Fruit fly (Drosophila melanogaster) whole organism, wandering third instar larva: ENCODE data around the gene dpr19.
A peak's percentile ranks its signal among the peaks of the same experiment; 100 is the strongest.

Source experiments
- Abd-B ChIP-seq: fragments of >200 bp; optimal IDR thresholded peaks from 2 replicates; lab custom pipeline; 2017; ENCODE audit warnings: missing biosample characterization, missing genetic modification characterization
- CG32264 ChIP-seq: fragments of 200-800 bp; sonication (Bioruptor generic); optimal IDR thresholded peaks from 2 replicates; lab custom pipeline; 2016; ENCODE audit warnings: missing biosample characterization, missing genetic modification characterization
- CG9705 ChIP-seq: fragments of 200-800 bp; sonication (Bioruptor generic); optimal IDR thresholded peaks from 2 replicates; lab custom pipeline; 2018; ENCODE audit warnings: missing biosample characterization, mild to moderate bottlenecking, missing genetic modification characterization
- Dfd ChIP-seq: fragments of >200 bp; optimal IDR thresholded peaks from 2 replicates; lab custom pipeline; 2017; ENCODE audit warnings: missing biosample characterization, missing genetic modification characterization
- Dif ChIP-seq: fragments of 200-275, 200-300 bp; sonication (Bioruptor generic); optimal IDR thresholded peaks from 2 replicates; lab custom pipeline; 2018; ENCODE audit warnings: missing biosample characterization, missing genetic modification characterization; ENCODE audit not compliant: partially characterized antibody
- GATAd ChIP-seq: sonication (Bioruptor generic); optimal IDR thresholded peaks from 2 replicates; lab custom pipeline; 2016; ENCODE audit warnings: missing biosample characterization, missing genetic modification characterization
- HLH106 ChIP-seq: fragments of 200-800 bp; optimal IDR thresholded peaks from 3 replicates; lab custom pipeline; 2019; ENCODE audit warnings: missing biosample characterization, mild to moderate bottlenecking, missing genetic modification characterization, moderate library complexity
- Hnf4 ChIP-seq: fragments of 200-800 bp; sonication (Bioruptor generic); optimal IDR thresholded peaks from 2 replicates; lab custom pipeline; 2016; ENCODE audit warnings: missing biosample characterization, mild to moderate bottlenecking, missing genetic modification characterization
- Hr78 ChIP-seq: fragments of >200 bp; optimal IDR thresholded peaks from 2 replicates; lab custom pipeline; 2017; ENCODE audit warnings: missing biosample characterization, missing genetic modification characterization
- Hr83 ChIP-seq: fragments of 200-300 bp; sonication (Bioruptor generic); optimal IDR thresholded peaks from 2 replicates; lab custom pipeline; 2016; ENCODE audit warnings: missing biosample characterization, mild to moderate bottlenecking, missing genetic modification characterization, moderate library complexity; ENCODE audit not compliant: poor library complexity, severe bottlenecking
- Jra ChIP-seq: sonication (Bioruptor generic); optimal IDR thresholded peaks from 2 replicates; lab custom pipeline; 2016; ENCODE audit warnings: missing biosample characterization, missing genetic modification characterization
- Mio ChIP-seq: sonication (Bioruptor generic); optimal IDR thresholded peaks from 2 replicates; lab custom pipeline; 2016; ENCODE audit warnings: missing biosample characterization, missing genetic modification characterization
- Myc ChIP-seq: fragments of >200 bp; optimal IDR thresholded peaks from 2 replicates; lab custom pipeline; 2017
- N ChIP-seq: fragments of >200 bp; optimal IDR thresholded peaks from 2 replicates; lab custom pipeline; 2018; ENCODE audit warnings: missing biosample characterization, missing external identifiers, missing genetic modification characterization
- OdsH ChIP-seq: fragments of 200-800 bp; sonication (Bioruptor generic); optimal IDR thresholded peaks from 2 replicates; lab custom pipeline; 2016; ENCODE audit warnings: missing biosample characterization, mild to moderate bottlenecking, missing genetic modification characterization
- Rel ChIP-seq, 2 experiments: fragments of 200-800 bp; sonication (Bioruptor generic) in 1 of 2; optimal IDR thresholded peaks; 2 replicates in 1 of 2; 3 replicates in 1 of 2; lab custom pipeline; 2016 to 2019; ENCODE audit warnings: mild to moderate bottlenecking in 2 of 2, missing biosample characterization in 2 of 2, missing genetic modification characterization in 2 of 2, moderate library complexity in 1 of 2
- Sp1 ChIP-seq: fragments of 200-800 bp; sonication (Bioruptor generic); optimal IDR thresholded peaks from 3 replicates; lab custom pipeline; 2019; ENCODE audit warnings: missing biosample characterization, mild to moderate bottlenecking, missing genetic modification characterization, moderate library complexity
- Vsx2 ChIP-seq: fragments of 200-300, 225-300 bp; sonication (Bioruptor generic); optimal IDR thresholded peaks from 2 replicates; lab custom pipeline; 2018; ENCODE audit warnings: missing biosample characterization, missing genetic modification characterization; ENCODE audit not compliant: partially characterized antibody
- br ChIP-seq: fragments of 200-800 bp; sonication (Bioruptor generic); optimal IDR thresholded peaks from 2 replicates; lab custom pipeline; 2016; ENCODE audit warnings: missing biosample characterization, missing genetic modification characterization
- brk ChIP-seq: fragments of 200-800 bp; sonication (Bioruptor generic); optimal IDR thresholded peaks from 2 replicates; lab custom pipeline; 2016; ENCODE audit warnings: missing biosample characterization, mild to moderate bottlenecking, missing genetic modification characterization
- dl ChIP-seq, 2 experiments: fragments of 175-275, 200-275 bp in 1 of 2; fragments of 200-275 bp in 1 of 2; sonication (Bioruptor generic); optimal IDR thresholded peaks; lab custom pipeline; 2018; ENCODE audit warnings: mild to moderate bottlenecking in 2 of 2, missing biosample characterization in 2 of 2, missing genetic modification characterization in 2 of 2, moderate library complexity in 2 of 2; ENCODE audit not compliant: partially characterized antibody in 2 of 2, insufficient read depth in 1 of 2
- dmrt93B ChIP-seq: fragments of 200-800 bp; sonication (Bioruptor generic); optimal IDR thresholded peaks from 2 replicates; lab custom pipeline; 2018; ENCODE audit warnings: missing biosample characterization, mild to moderate bottlenecking, missing genetic modification characterization
- dsf ChIP-seq: sonication (Bioruptor generic); optimal IDR thresholded peaks from 2 replicates; lab custom pipeline; 2016; ENCODE audit warnings: missing biosample characterization, missing genetic modification characterization, borderline replicate concordance
- ey ChIP-seq: fragments of 200-800 bp; sonication (Bioruptor generic); optimal IDR thresholded peaks from 2 replicates; lab custom pipeline; 2016; ENCODE audit warnings: missing biosample characterization, missing genetic modification characterization
- foxo ChIP-seq, 2 experiments: fragments of 200-800 bp; sonication (Bioruptor generic); optimal IDR thresholded peaks; 2 replicates in 1 of 2; 3 replicates in 1 of 2; lab custom pipeline; 2016 to 2017; ENCODE audit warnings: missing biosample characterization in 2 of 2, missing genetic modification characterization in 2 of 2
- fru ChIP-seq: fragments of 200-800 bp; sonication (Bioruptor generic); optimal IDR thresholded peaks from 3 replicates; lab custom pipeline; 2016; ENCODE audit warnings: missing biosample characterization, mild to moderate bottlenecking, missing genetic modification characterization
- h ChIP-seq: fragments of 200-800 bp; sonication (Bioruptor generic); optimal IDR thresholded peaks from 3 replicates; lab custom pipeline; 2016; ENCODE audit warnings: missing biosample characterization, mild to moderate bottlenecking, missing genetic modification characterization
- jim ChIP-seq: fragments of 175-275, 200-325 bp; sonication (Bioruptor generic); optimal IDR thresholded peaks from 2 replicates; lab custom pipeline; 2016; ENCODE audit warnings: missing biosample characterization, mild to moderate bottlenecking, missing genetic modification characterization
- lola ChIP-seq: fragments of >200 bp; optimal IDR thresholded peaks from 2 replicates; lab custom pipeline; 2017; ENCODE audit warnings: missing biosample characterization, missing genetic modification characterization
- pan ChIP-seq: fragments of >200 bp; optimal IDR thresholded peaks from 2 replicates; lab custom pipeline; 2017
- psq ChIP-seq: fragments of 200-800 bp; sonication (Bioruptor generic); optimal IDR thresholded peaks from 3 replicates; lab custom pipeline; 2017; ENCODE audit warnings: missing biosample characterization, mild to moderate bottlenecking, missing genetic modification characterization, moderate library complexity
- rgr ChIP-seq: fragments of 200-800 bp; sonication (Bioruptor generic); optimal IDR thresholded peaks from 3 replicates; lab custom pipeline; 2016; ENCODE audit warnings: missing biosample characterization, mild to moderate bottlenecking, missing genetic modification characterization
- sage ChIP-seq: fragments of 200-800 bp; sonication (Bioruptor generic); optimal IDR thresholded peaks from 2 replicates; lab custom pipeline; 2016; ENCODE audit warnings: missing biosample characterization, mild to moderate bottlenecking, missing genetic modification characterization
- sv ChIP-seq: fragments of 200-800 bp; sonication (Bioruptor generic); optimal IDR thresholded peaks from 3 replicates; lab custom pipeline; 2016; ENCODE audit warnings: missing biosample characterization, missing genetic modification characterization
- tai ChIP-seq: sonication (Bioruptor generic); optimal IDR thresholded peaks from 2 replicates; lab custom pipeline; 2016; ENCODE audit warnings: missing biosample characterization, missing genetic modification characterization
- usp ChIP-seq: fragments of >200 bp; optimal IDR thresholded peaks from 2 replicates; lab custom pipeline; 2017; ENCODE audit warnings: missing biosample characterization, missing genetic modification characterization
- woc ChIP-seq: sonication (Bioruptor generic); optimal IDR thresholded peaks from 2 replicates; lab custom pipeline; 2016; ENCODE audit warnings: missing biosample characterization, mild to moderate bottlenecking, missing genetic modification characterization

The dpr19 gene

dm6 chr2L:10396488-10396824 is 20.5 kb downstream of the dpr19 start, which contains the start of gene Cnot4:
Cnot4 (plus strand) TSS chr2L:10396716.
- TF ChIP-seq sv (no peak), GATAd (GFP tag; lab: Kevin White, UChicago) (no peak), Myc (lab: Kevin White, UChicago) (peak; percentile 53), woc (GFP tag; lab: Kevin White, UChicago) (peak; percentile 13), Hr83 (GFP tag; lab: Kevin White, UChicago) (no peak), Jra (no peak)
- TF ChIP-seq, all 38 proteins: peak for 2

dm6 chr2L:10396877-10397587 is 21.1 kb downstream of the dpr19 start:
- TF ChIP-seq sv (no peak), CG32264 (GFP tag; lab: Kevin White, UChicago) (no peak), Jra (peak; percentile 36), tai (peak; percentile 4), Vsx2 (GFP tag; lab: Kevin White, UChicago) (no peak), N (no peak)

dm6 chr2L:10403803-10404315 is 27.9 kb downstream of the dpr19 start:
- TF ChIP-seq Myc (lab: Kevin White, UChicago) (peak; percentile 7), woc (GFP tag; lab: Kevin White, UChicago) (peak; percentile 40), Dfd (GFP tag; lab: Kevin White, UChicago) (no peak), brk (GFP tag; lab: Kevin White, UChicago) (no peak)

- TF ChIP-seq sv (no peak), woc (GFP tag; lab: Kevin White, UChicago) (peak; percentile 7)
- TF ChIP-seq, all 38 proteins: peak for 1
These were observed 29.2 kb downstream of the dpr19 start, which contains the start of the genes CG17768, LSm-4 and Ir31a for dm6 chr2L:10405008-10405654. CG17768 (minus strand) TSS chr2L:10405203. LSm-4 (minus strand) TSS chr2L:10405203. Ir31a (plus strand) TSS chr2L:10405565.

DNA sequence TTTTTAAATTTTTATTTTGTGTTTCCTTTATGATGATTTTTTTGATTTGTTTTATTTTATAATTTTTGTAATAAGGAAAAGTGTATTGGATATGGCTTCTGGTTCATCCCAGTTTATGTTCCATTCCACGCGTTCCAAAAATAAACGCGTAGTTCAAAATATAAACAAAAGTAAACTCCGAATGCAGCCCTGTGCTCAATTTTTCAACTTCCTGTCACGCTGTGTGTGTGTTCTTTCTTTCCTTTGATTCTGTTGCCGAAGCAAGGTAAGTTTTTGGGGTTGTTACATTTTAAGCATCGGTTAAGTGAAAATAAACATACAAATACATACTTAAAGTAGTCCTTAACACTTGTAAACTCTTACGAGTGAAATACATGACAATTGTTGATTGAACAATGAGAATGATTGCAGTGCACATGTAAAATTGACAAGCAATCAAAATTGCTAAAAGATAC is 32.2 kb downstream of the dpr19 start, which contains the start of the genes Ip259 and RpS27A:
Gene Ip259 (plus strand): TSS at position 231 of the 455 bp plus-strand sequence.
Gene RpS27A (plus strand): TSS at position 231 of the 455 bp plus-strand sequence.
- TF ChIP-seq GATAd (GFP tag; lab: Kevin White, UChicago) = no peak
- TF ChIP-seq Hr83 (GFP tag; lab: Kevin White, UChicago) = peak; percentile 86
- TF ChIP-seq dmrt93B (GFP tag; lab: Kevin White, UChicago) = no peak
- peak; percentile 83 for TF ChIP-seq rgr (GFP tag; lab: Kevin White, UChicago)
- peak; percentile 55 for TF ChIP-seq CG32264 (GFP tag; lab: Kevin White, UChicago)
- TF ChIP-seq psq (GFP tag; lab: Kevin White, UChicago) = peak; percentile 38
- peak; percentile 79 for TF ChIP-seq Sp1 (GFP tag; lab: Kevin White, UChicago)
- TF ChIP-seq dsf = peak; percentile 26
- TF ChIP-seq lola = no peak
- TF ChIP-seq sage (GFP tag; lab: Kevin White, UChicago) = peak; percentile 39
- TF ChIP-seq foxo (GFP tag; optimal IDR thresholded peaks at IDR 0.05; lab: Kevin White, UChicago) = peak in 1 of 2 experiments; percentile 2
- no peak for TF ChIP-seq fru (GFP tag; lab: Kevin White, UChicago)
- TF ChIP-seq br (GFP tag; lab: Kevin White, UChicago) = no peak
- no peak for TF ChIP-seq pan
- peak; percentile 62 for TF ChIP-seq OdsH (GFP tag; lab: Kevin White, UChicago)
- peak; percentile 68 for TF ChIP-seq HLH106 (tag; lab: Kevin White, UChicago)
- no peak for TF ChIP-seq Abd-B
- TF ChIP-seq Dif = peak; percentile 39
- no peak for TF ChIP-seq h (GFP tag; lab: Kevin White, UChicago)
- TF ChIP-seq Vsx2 (GFP tag; lab: Kevin White, UChicago) = no peak
- peak; percentile 53 for TF ChIP-seq N
- no peak for TF ChIP-seq Rel (GFP tag; optimal IDR thresholded peaks at IDR 0.05; lab: Kevin White, UChicago)
- no peak for TF ChIP-seq Rel (tag; optimal IDR thresholded peaks at IDR 0.05; lab: Kevin White, UChicago)
- no peak for TF ChIP-seq dl (GFP tag; optimal IDR thresholded peaks at IDR 0.05; lab: Kevin White, UChicago; ENCODE audit: insufficient read depth in 1 of 2, partially characterized antibody in 2 of 2)
- peak; percentile 64 for TF ChIP-seq Hnf4 (GFP tag; lab: Kevin White, UChicago)
- peak; percentile 66 for TF ChIP-seq tai
- TF ChIP-seq usp (GFP tag; lab: Kevin White, UChicago) = no peak
- peak; percentile 70 for TF ChIP-seq Myc (lab: Kevin White, UChicago)
- TF ChIP-seq ey = peak; percentile 37
- no peak for TF ChIP-seq Hr78
- TF ChIP-seq jim (GFP tag; lab: Kevin White, UChicago) = no peak
- TF ChIP-seq brk (GFP tag; lab: Kevin White, UChicago) = peak; percentile 22
- peak; percentile 84 for TF ChIP-seq woc (GFP tag; lab: Kevin White, UChicago)
- no peak for TF ChIP-seq sv
- TF ChIP-seq Mio (GFP tag; lab: Kevin White, UChicago) = peak; percentile 24
- TF ChIP-seq Jra = peak; percentile 38
- peak; percentile 81 for TF ChIP-seq CG9705 (GFP tag; lab: Kevin White, UChicago)
